Worm (Caenorhabditis elegans) whole organism, L1 larva: Measurements from ENCODE around the gene Y39A1A.21.
A peak's percentile ranks its signal among the peaks of the same experiment; 100 is the strongest.

ENCODE experiments used
- C34B4.2 ChIP-seq: sonication (generic microtip); optimal IDR thresholded peaks from 2 replicates; lab custom pipeline; 2017; ENCODE audit warnings: mild to moderate bottlenecking, missing genetic modification characterization, missing compliant biosample characterization
- Y116A8C.19 ChIP-seq: sonication (generic microtip); optimal IDR thresholded peaks from 2 replicates; lab custom pipeline; 2016; ENCODE audit warnings: missing compliant biosample characterization, missing genetic modification characterization, borderline replicate concordance
- aha-1 ChIP-seq: fragments of 150-350 bp; optimal IDR thresholded peaks from 2 replicates; lab custom pipeline; 2014; ENCODE audit warnings: missing biosample characterization, missing genetic modification characterization
- alr-1 ChIP-seq: fragments of 200-800 bp; sonication (Bioruptor generic); optimal IDR thresholded peaks from 2 replicates; lab custom pipeline; 2018; ENCODE audit warnings: borderline replicate concordance, mild to moderate bottlenecking, missing genetic modification characterization, missing compliant biosample characterization
- ama-1 ChIP-seq: fragments of 150-350 bp; optimal IDR thresholded peaks from 2 replicates; lab custom pipeline; 2014
- blmp-1 ChIP-seq: fragments of 150-350 bp; optimal IDR thresholded peaks from 2 replicates; lab custom pipeline; 2014; ENCODE audit warnings: missing biosample characterization, missing genetic modification characterization
- ceh-63 ChIP-seq: fragments of 200-800 bp; sonication (Bioruptor generic); optimal IDR thresholded peaks from 2 replicates; lab custom pipeline; 2018; ENCODE audit warnings: mild to moderate bottlenecking, missing genetic modification characterization, missing compliant biosample characterization
- ceh-8 ChIP-seq: fragments of 200-800 bp; sonication (Bioruptor generic); optimal IDR thresholded peaks from 2 replicates; lab custom pipeline; 2018; ENCODE audit warnings: mild to moderate bottlenecking, missing genetic modification characterization, moderate library complexity, missing compliant biosample characterization
- dsc-1 ChIP-seq: sonication (generic microtip); optimal IDR thresholded peaks from 2 replicates; lab custom pipeline; 2016; ENCODE audit warnings: mild to moderate bottlenecking, missing genetic modification characterization, missing compliant biosample characterization
- efl-1 ChIP-seq, 4 experiments: fragments of 150-350 bp; optimal IDR thresholded peaks in 3 of 4; peaks in 1 of 4; 1 replicate in 1 of 4; 2 replicates in 3 of 4; lab custom pipeline; 2014; ENCODE audit warnings: missing biosample characterization in 2 of 4, missing genetic modification characterization in 2 of 4, missing genetic modification reagents in 2 of 4
- efl-3 ChIP-seq: fragments of 200-800 bp; sonication (Bioruptor generic); optimal IDR thresholded peaks from 2 replicates; lab custom pipeline; 2018; ENCODE audit warnings: mild to moderate bottlenecking, missing genetic modification characterization, missing compliant biosample characterization
- egl-27 ChIP-seq, 2 experiments: fragments of 150-350 bp in 1 of 2; sonication (generic microtip); optimal IDR thresholded peaks; 3 replicates each; lab custom pipeline; 2017 to 2018; ENCODE audit warnings: missing biosample characterization in 2 of 2, missing genetic modification characterization in 2 of 2, missing genetic modification reagents in 2 of 2
- ets-5 ChIP-seq: fragments of 200-800 bp; sonication (Bioruptor generic); IDR thresholded peaks from 2 replicates; pipeline ENCODE4 v1.3.6; 2022; ENCODE audit warnings: missing genetic modification characterization, missing compliant biosample characterization
- fkh-8 ChIP-seq: sonication (generic microtip); optimal IDR thresholded peaks from 2 replicates; lab custom pipeline; 2016; ENCODE audit warnings: mild to moderate bottlenecking, missing genetic modification characterization, missing compliant biosample characterization
- grh-1 ChIP-seq: fragments of 200-800 bp; sonication (Bioruptor generic); IDR thresholded peaks from 2 replicates; pipeline ENCODE4 v1.3.6; 2022; ENCODE audit warnings: missing genetic modification reagents, missing genetic modification characterization, missing compliant biosample characterization
- hlh-17 ChIP-seq: fragments of 200-800 bp; sonication (Bioruptor generic); optimal IDR thresholded peaks from 2 replicates; lab custom pipeline; 2018; ENCODE audit warnings: missing genetic modification characterization, mild to moderate bottlenecking, missing compliant biosample characterization, moderate library complexity, borderline replicate concordance
- hpl-2 ChIP-seq: fragments of 150-350 bp; optimal IDR thresholded peaks from 2 replicates; lab custom pipeline; 2014; ENCODE audit warnings: missing biosample characterization, missing genetic modification reagents, missing genetic modification characterization
- irx-1 ChIP-seq: sonication (generic microtip); optimal IDR thresholded peaks from 2 replicates; lab custom pipeline; 2016; ENCODE audit warnings: missing genetic modification characterization, missing compliant biosample characterization
- isw-1 ChIP-seq: fragments of 200-800 bp; sonication (Bioruptor generic); IDR thresholded peaks from 2 replicates; pipeline ENCODE4 v1.3.6; 2022; ENCODE audit warnings: missing genetic modification characterization, missing compliant biosample characterization
- lin-15B ChIP-seq: fragments of 150-350 bp; sonication (generic microtip); optimal IDR thresholded peaks from 3 replicates; lab custom pipeline; 2014; ENCODE audit warnings: missing biosample characterization, missing genetic modification characterization
- lin-35 ChIP-seq, 2 experiments: fragments of 150-350 bp; optimal IDR thresholded peaks; 2 replicates each; lab custom pipeline; 2014; ENCODE audit warnings: missing biosample characterization in 2 of 2, missing genetic modification characterization in 2 of 2, missing genetic modification reagents in 2 of 2
- lin-39 ChIP-seq: fragments of 150-350 bp; optimal IDR thresholded peaks from 2 replicates; lab custom pipeline; 2014; ENCODE audit warnings: missing biosample characterization, missing genetic modification reagents, missing genetic modification characterization
- lsy-2 ChIP-seq, 2 experiments: fragments of 150-350 bp; optimal IDR thresholded peaks; 2 replicates each; lab custom pipeline; 2014; ENCODE audit warnings: missing biosample characterization in 2 of 2, missing genetic modification characterization in 2 of 2
- mab-9 ChIP-seq: fragments of 200-800 bp; sonication (Bioruptor generic); IDR thresholded peaks from 2 replicates; pipeline ENCODE4 v1.3.6; 2022; ENCODE audit warnings: missing genetic modification reagents, missing genetic modification characterization, missing compliant biosample characterization
- mef-2 ChIP-seq: fragments of 150-350 bp; optimal IDR thresholded peaks from 2 replicates; lab custom pipeline; 2014; ENCODE audit warnings: missing biosample characterization, missing genetic modification characterization
- mep-1 ChIP-seq: fragments of 150-350 bp; optimal IDR thresholded peaks from 2 replicates; lab custom pipeline; 2014; ENCODE audit warnings: missing biosample characterization, missing genetic modification characterization
- nhr-11 ChIP-seq: fragments of 150-350 bp; optimal IDR thresholded peaks from 2 replicates; lab custom pipeline; 2014; ENCODE audit warnings: missing biosample characterization, missing genetic modification characterization
- nhr-12 ChIP-seq: sonication (generic microtip); optimal IDR thresholded peaks from 2 replicates; lab custom pipeline; 2017; ENCODE audit warnings: missing biosample characterization, missing genetic modification characterization
- nhr-28 ChIP-seq: fragments of 150-350 bp; optimal IDR thresholded peaks from 2 replicates; lab custom pipeline; 2014; ENCODE audit warnings: missing biosample characterization, missing genetic modification characterization
- nhr-71 ChIP-seq: sonication (generic microtip); optimal IDR thresholded peaks from 2 replicates; lab custom pipeline; 2016; ENCODE audit warnings: mild to moderate bottlenecking, missing genetic modification characterization, moderate library complexity, missing compliant biosample characterization
- nhr-76 ChIP-seq: sonication (generic microtip); optimal IDR thresholded peaks from 2 replicates; lab custom pipeline; 2017; ENCODE audit warnings: missing biosample characterization, missing genetic modification characterization
- nhr-84 ChIP-seq: sonication (generic microtip); optimal IDR thresholded peaks from 2 replicates; lab custom pipeline; 2017; ENCODE audit warnings: missing biosample characterization, missing genetic modification characterization
- nhr-85 ChIP-seq: sonication (generic microtip); peaks from one replicate; lab custom pipeline; 2016; ENCODE audit warnings: missing genetic modification characterization, inconsistent platforms, missing compliant biosample characterization
- nhr-90 ChIP-seq: sonication (generic microtip); optimal IDR thresholded peaks from 2 replicates; lab custom pipeline; 2016; ENCODE audit warnings: mild to moderate bottlenecking, missing genetic modification characterization, missing compliant biosample characterization; ENCODE audit not compliant: poor library complexity
- pag-3 ChIP-seq: sonication (generic microtip); optimal IDR thresholded peaks from 2 replicates; lab custom pipeline; 2017; ENCODE audit warnings: missing genetic modification characterization, mild to moderate bottlenecking, missing compliant biosample characterization, antibody characterized with exemption, borderline replicate concordance; ENCODE audit not compliant: insufficient read depth
- pax-3 ChIP-seq: fragments of 200-800 bp; sonication (Bioruptor generic); optimal IDR thresholded peaks from 2 replicates; lab custom pipeline; 2018; ENCODE audit warnings: mild to moderate bottlenecking, missing genetic modification characterization, moderate library complexity, missing compliant biosample characterization
- sptf-1 ChIP-seq: fragments of 150-350 bp; optimal IDR thresholded peaks from 2 replicates; lab custom pipeline; 2014; ENCODE audit warnings: missing biosample characterization, missing genetic modification characterization
- swsn-7 ChIP-seq: sonication (generic microtip); optimal IDR thresholded peaks from 2 replicates; lab custom pipeline; 2016; ENCODE audit warnings: missing genetic modification characterization, missing compliant biosample characterization
- unc-130 ChIP-seq: fragments of 150-350 bp; optimal IDR thresholded peaks from 2 replicates; lab custom pipeline; 2017; ENCODE audit warnings: missing biosample characterization, missing genetic modification characterization, inconsistent platforms
- unc-30 ChIP-seq: sonication (generic microtip); optimal IDR thresholded peaks from 2 replicates; lab custom pipeline; 2017; ENCODE audit warnings: missing biosample characterization, missing genetic modification characterization
- unc-62 ChIP-seq: fragments of 150-350 bp; optimal IDR thresholded peaks from 2 replicates; lab custom pipeline; 2014; ENCODE audit warnings: missing biosample characterization, missing genetic modification reagents, missing genetic modification characterization
- zag-1 ChIP-seq: fragments of 150-350 bp; optimal IDR thresholded peaks from 2 replicates; lab custom pipeline; 2014; ENCODE audit warnings: missing biosample characterization, missing genetic modification characterization
- ztf-11 ChIP-seq, 2 experiments: sonication (generic microtip); optimal IDR thresholded peaks; 2 replicates each; lab custom pipeline; 2016 to 2017; ENCODE audit warnings: missing genetic modification characterization in 2 of 2, missing biosample characterization in 1 of 2, missing compliant biosample characterization in 1 of 2

The Y39A1A.21 gene

DNA sequence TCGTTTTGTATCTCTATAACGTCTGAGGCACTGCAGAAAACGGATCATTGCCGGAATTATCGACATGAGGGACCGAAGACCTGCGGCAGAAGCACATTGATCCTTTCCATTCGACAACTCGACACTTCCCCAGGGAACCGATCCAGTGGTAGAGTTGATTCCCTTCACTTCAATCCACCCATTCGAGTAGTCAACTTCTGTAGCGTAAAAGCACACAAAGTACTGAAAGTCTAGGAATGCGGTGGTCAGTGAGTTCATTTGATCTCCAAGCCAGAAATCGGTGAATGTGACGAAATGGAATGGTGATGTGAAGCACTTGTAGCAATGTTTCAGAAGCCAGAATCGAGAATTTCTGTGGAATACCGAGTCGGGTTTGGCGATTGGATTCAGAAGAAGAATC is 2.3 kb downstream of the Y39A1A.21 start:
- TF ChIP-seq pag-3 (tag; lab: Kevin White, UChicago) (no peak), lsy-2 (tag; optimal IDR thresholded peaks at IDR 0.05; lab: Kevin White, UChicago) (no peak), ztf-11 (tag; optimal IDR thresholded peaks at IDR 0.05; lab: Kevin White, UChicago) (no peak), hlh-17 (GFP tag; lab: Kevin White, UChicago) (no peak), hpl-2 (GFP tag; lab: Kevin White, UChicago) (no peak), C34B4.2 (tag; lab: Kevin White, UChicago) (no peak)

DNA sequence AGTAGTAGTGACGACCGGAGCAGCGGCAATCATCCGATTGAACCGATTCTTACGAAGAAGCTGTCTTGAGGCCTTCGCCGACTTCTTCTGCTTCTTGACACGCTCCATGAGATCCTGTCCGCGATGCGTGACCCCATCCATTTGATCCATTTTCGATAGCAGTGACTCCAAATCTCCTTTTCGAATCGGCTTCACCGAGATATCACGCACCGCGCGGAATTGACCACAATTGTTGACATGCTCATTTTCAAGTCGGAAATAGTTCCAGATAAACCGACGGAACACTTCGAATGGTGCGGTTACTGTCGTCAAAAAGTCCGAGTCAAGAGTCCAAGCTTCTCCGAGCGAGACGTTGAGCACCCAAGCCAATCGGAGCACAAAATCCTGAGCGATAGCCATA is 3.0 kb downstream of the Y39A1A.21 start:
- TF ChIP-seq nhr-90 (tag; lab: Kevin White, UChicago): no peak
- no peak for TF ChIP-seq lin-15B (tag; lab: Kevin White, UChicago)
- TF ChIP-seq efl-1 (optimal IDR thresholded peaks at IDR 0.05; lab: Kevin White, UChicago): no peak
- TF ChIP-seq efl-1 (GFP tag; optimal IDR thresholded peaks at IDR 0.05 in 1 of 2; lab: Kevin White, UChicago): peak in 1 of 2 experiments; percentile 91
- TF ChIP-seq mab-9 (GFP tag; lab: Robert Waterston, UW): no peak
- TF ChIP-seq unc-130: no peak

DNA sequence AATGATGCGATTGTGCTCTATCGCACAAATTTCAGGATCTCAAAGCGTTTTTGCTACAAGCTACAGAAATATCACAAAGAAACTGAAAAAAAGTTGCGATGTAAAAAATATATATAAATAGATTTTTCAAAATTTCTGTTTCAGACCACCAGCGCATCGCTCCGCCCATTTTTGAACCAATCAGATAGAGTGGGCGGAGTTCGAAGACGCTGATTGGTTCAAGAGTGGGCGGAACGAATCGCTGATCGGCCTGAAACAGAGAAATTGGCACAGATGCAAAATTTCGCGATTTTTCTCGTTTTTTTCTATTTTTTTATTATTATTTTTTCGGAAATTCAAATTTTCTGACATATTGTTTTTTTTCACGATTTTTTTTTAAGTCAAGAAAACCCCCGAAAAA is 4.0 kb downstream of the Y39A1A.21 start:
- no peak for TF ChIP-seq ztf-11 (tag; optimal IDR thresholded peaks at IDR 0.05; lab: Kevin White, UChicago)
- TF ChIP-seq Y116A8C.19 (tag; lab: Kevin White, UChicago): no peak
- TF ChIP-seq isw-1: no peak
- no peak for TF ChIP-seq ceh-63 (GFP tag; lab: Kevin White, UChicago)
- TF ChIP-seq efl-3 (GFP tag; lab: Kevin White, UChicago): no peak
- no peak for TF ChIP-seq unc-62 (GFP tag; lab: Kevin White, UChicago)
- no peak for TF ChIP-seq grh-1 (GFP tag; lab: Robert Waterston, UW)
- no peak for TF ChIP-seq nhr-28 (tag; lab: Kevin White, UChicago)
- TF ChIP-seq nhr-84 (tag; lab: Kevin White, UChicago): no peak
- no peak for TF ChIP-seq nhr-11 (tag; lab: Kevin White, UChicago)
- no peak for TF ChIP-seq ama-1 (lab: Kevin White, UChicago)
- TF ChIP-seq mef-2 (tag; lab: Kevin White, UChicago): no peak
- no peak for TF ChIP-seq alr-1 (tag; lab: Kevin White, UChicago)
- TF ChIP-seq aha-1 (tag; lab: Kevin White, UChicago): no peak
- TF ChIP-seq mab-9 (GFP tag; lab: Robert Waterston, UW): no peak
- no peak for TF ChIP-seq nhr-12 (tag; lab: Kevin White, UChicago)
- TF ChIP-seq blmp-1 (tag; lab: Kevin White, UChicago): no peak

DNA sequence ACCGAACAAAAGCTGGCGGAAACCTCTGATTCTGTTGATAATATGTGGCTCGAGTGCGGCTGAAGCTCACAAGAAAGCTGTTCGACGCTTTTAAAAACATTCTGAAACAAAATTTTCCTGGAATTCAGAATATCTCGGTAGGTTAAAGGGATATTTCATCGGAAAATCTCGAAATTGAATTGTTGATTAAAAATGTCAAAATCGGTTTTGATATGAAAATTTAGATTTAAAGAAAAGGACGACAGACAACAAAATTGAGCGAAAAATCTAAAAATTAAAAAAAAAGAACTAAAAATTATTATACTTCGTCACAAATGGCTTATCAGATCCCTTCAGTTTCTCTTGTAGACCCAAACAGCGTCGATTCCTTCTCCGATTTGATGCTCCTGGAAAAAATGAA is 6.4 kb downstream of the Y39A1A.21 start, which contains the start of gene Y39A1A.20:
TSS of gene Y39A1A.20 (minus strand) at position 101 of the 400 bp plus-strand sequence.
- TF ChIP-seq dsc-1 (tag; lab: Kevin White, UChicago) (no peak), swsn-7 (tag; lab: Kevin White, UChicago) (no peak), pax-3 (tag; lab: Kevin White, UChicago) (no peak), lsy-2 (tag; optimal IDR thresholded peaks at IDR 0.05; lab: Kevin White, UChicago) (no peak), ets-5 (GFP tag; lab: Robert Waterston, UW) (no peak), blmp-1 (tag; lab: Kevin White, UChicago) (no peak)

DNA sequence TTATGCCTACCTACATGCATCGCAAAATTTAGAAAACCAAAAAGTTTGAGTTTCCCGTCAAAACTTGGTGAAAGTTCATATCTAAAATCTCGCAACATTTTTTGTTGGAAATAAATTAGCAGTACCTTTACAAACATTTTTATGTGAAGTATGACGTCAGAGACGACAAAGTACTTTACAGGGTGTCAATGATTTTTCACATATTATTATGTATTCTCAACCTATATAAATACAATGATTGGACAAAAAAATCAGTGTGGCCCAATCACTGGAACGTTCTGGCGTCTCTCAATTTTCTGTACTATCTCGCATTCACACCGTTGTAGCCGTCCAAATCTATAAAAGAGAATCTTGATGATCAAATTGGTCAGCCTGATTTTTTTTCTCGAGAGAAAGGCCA is 12.5 kb downstream of the Y39A1A.21 start, which contains the start of the genes Y39A1A.18 and fmo-3:
TSS of gene Y39A1A.18 (minus strand) at position 192 of the 400 bp plus-strand sequence.
TSS of gene fmo-3 (plus strand) at position 388 of the 400 bp plus-strand sequence.
- TF ChIP-seq sptf-1: no peak
- TF ChIP-seq ceh-8 (GFP tag; lab: Kevin White, UChicago): no peak
- TF ChIP-seq ets-5 (GFP tag; lab: Robert Waterston, UW): no peak
- no peak for TF ChIP-seq hlh-17 (GFP tag; lab: Kevin White, UChicago)
- no peak for TF ChIP-seq grh-1 (GFP tag; lab: Robert Waterston, UW)
- TF ChIP-seq lin-39 (tag; lab: Kevin White, UChicago): no peak
- TF ChIP-seq fkh-8 (tag; lab: Kevin White, UChicago): no peak
- TF ChIP-seq nhr-76 (tag; lab: Kevin White, UChicago): no peak
- TF ChIP-seq ama-1 (lab: Kevin White, UChicago): no peak
- no peak for TF ChIP-seq unc-30 (tag; lab: Kevin White, UChicago)
- TF ChIP-seq zag-1 (tag; lab: Kevin White, UChicago): no peak
- TF ChIP-seq nhr-71 (tag; lab: Kevin White, UChicago): no peak
- peak; percentile 57 for TF ChIP-seq nhr-85 (tag; lab: Kevin White, UChicago)
- peak; percentile 10 for TF ChIP-seq blmp-1 (tag; lab: Kevin White, UChicago)
- TF ChIP-seq mep-1: no peak
- TF ChIP-seq alr-1 (tag; lab: Kevin White, UChicago): no peak
- no peak for TF ChIP-seq egl-27 (tag; optimal IDR thresholded peaks at IDR 0.05; lab: Kevin White, UChicago)
- TF ChIP-seq lin-35 (GFP tag; optimal IDR thresholded peaks at IDR 0.05; lab: Kevin White, UChicago): no peak
- TF ChIP-seq hpl-2 (GFP tag; lab: Kevin White, UChicago): no peak
- no peak for TF ChIP-seq lin-15B (tag; lab: Kevin White, UChicago)
- no peak for TF ChIP-seq irx-1 (tag; lab: Kevin White, UChicago)
